Worm (Caenorhabditis elegans) whole organism, L4/young adult: Measurements from ENCODE around the gene T15B12.1.

Experiments used
- W03F9.2 ChIP-seq: fragments of 150-350 bp; optimal IDR thresholded peaks from 2 replicates; lab custom pipeline; 2014; ENCODE audit warnings: missing biosample characterization, missing genetic modification characterization
- dao-5 ChIP-seq: sonication (generic microtip); optimal IDR thresholded peaks from 2 replicates; lab custom pipeline; 2016; ENCODE audit warnings: missing genotype, missing genetic modification characterization, moderate library complexity, missing compliant biosample characterization
- him-1 ChIP-seq: sonication (generic microtip); optimal IDR thresholded peaks from 2 replicates; lab custom pipeline; 2016; ENCODE audit warnings: missing genotype, missing genetic modification reagents, missing genetic modification characterization, missing compliant biosample characterization

DNA sequence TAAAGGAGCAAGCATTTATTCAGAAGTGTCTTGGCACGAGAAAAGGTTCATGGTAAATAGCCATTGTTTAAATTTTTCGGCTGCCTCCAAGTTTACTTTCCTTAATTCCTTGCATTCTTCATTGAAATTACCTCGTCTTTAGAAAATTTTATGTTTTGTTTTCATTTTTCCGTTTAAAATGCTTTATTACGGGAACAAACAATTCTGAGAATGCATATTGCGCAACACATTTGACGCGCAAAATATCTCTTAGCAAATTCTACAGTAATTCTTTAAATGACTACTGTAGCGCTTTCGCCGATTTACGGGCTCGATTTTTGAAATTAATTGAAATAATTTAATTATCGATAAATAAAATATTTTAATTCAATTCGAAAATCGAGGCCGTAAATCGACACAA is 56.6 kb downstream of the T15B12.1 start:
- TF ChIP-seq him-1 (tag; lab: Kevin White, UChicago), result no peak
- no peak for TF ChIP-seq W03F9.2 (tag; lab: Kevin White, UChicago)
- TF ChIP-seq dao-5 (tag; lab: Kevin White, UChicago), result no peak
